Fruit fly (Drosophila melanogaster): ENCODE data around the gene Smyd5.

Smyd5 gene

dm6 chr3R:21218733-21219165 is at the start of gene Smyd5, which contains the start of gene Oga (continued):
- TF ChIP-seq CG4730 (GFP tag; IDR thresholded peaks at IDR 0.05) (no peak), trh (GFP tag; optimal IDR thresholded peaks at IDR 0.05) (no peak), jumu (GFP tag; optimal IDR thresholded peaks at IDR 0.05) (no peak), CG15514 (GFP tag; optimal IDR thresholded peaks at IDR 0.05) (peak; percentile 28), trem (tag; optimal IDR thresholded peaks at IDR 0.05) (peak; percentile 32), CG1832 (GFP tag; optimal IDR thresholded peaks at IDR 0.05) (no peak), GATAe (GFP tag; conservative IDR thresholded peaks at IDR 0.05) (no peak), CG6272 (GFP tag; IDR thresholded peaks at IDR 0.05) (peak; percentile 26; the same call in 1 of the 2 replicates), CG13424 (tag; optimal IDR thresholded peaks at IDR 0.05) (peak; percentile 49), D19A (tag; optimal IDR thresholded peaks at IDR 0.05) (no peak), zfh1 (GFP tag; IDR thresholded peaks at IDR 0.05) (peak; percentile 26; the same call in 1 of the 3 replicates), sqz (GFP tag; optimal IDR thresholded peaks at IDR 0.05) (no peak), unc-4 (GFP tag; IDR thresholded peaks at IDR 0.05; ENCODE audit: partially characterized antibody) (peak; percentile 96), CG33213 (GFP tag; optimal IDR thresholded peaks at IDR 0.05) (peak; percentile 59), onecut (GFP tag; IDR thresholded peaks at IDR 0.05) (peak; percentile 48), CG11085 (GFP tag; IDR thresholded peaks at IDR 0.05) (no peak), al (GFP tag; IDR thresholded peaks at IDR 0.05) (no peak), CG31224 (GFP tag; IDR thresholded peaks at IDR 0.05) (no peak), zf30C (GFP tag; optimal IDR thresholded peaks at IDR 0.05) (no peak), tio (GFP tag; optimal IDR thresholded peaks at IDR 0.05) (no peak), tap (tag; optimal IDR thresholded peaks at IDR 0.05) (no peak), crp (GFP tag; optimal IDR thresholded peaks at IDR 0.05) (no peak), CG6791 (GFP tag; IDR thresholded peaks at IDR 0.05; ENCODE audit: partially characterized antibody) (peak; percentile 94), abd-A (tag; optimal IDR thresholded peaks at IDR 0.05) (no peak), E2f1 (GFP tag; IDR thresholded peaks at IDR 0.05) (no peak), az2 (GFP tag; optimal IDR thresholded peaks at IDR 0.05) (peak; percentile 13), ATbp (GFP tag; optimal IDR thresholded peaks at IDR 0.05) (no peak), emc (GFP tag; optimal IDR thresholded peaks at IDR 0.05) (no peak), CG14441 (GFP tag; IDR thresholded peaks at IDR 0.05) (no peak), lbe (GFP tag; optimal IDR thresholded peaks at IDR 0.05) (peak; percentile 6), CG12219 (GFP tag; optimal IDR thresholded peaks at IDR 0.05) (no peak), Awh (GFP tag; IDR thresholded peaks at IDR 0.05) (no peak), Nf-YC (tag; optimal IDR thresholded peaks at IDR 0.05) (peak; percentile 32), Dip2 (GFP tag; IDR thresholded peaks at IDR 0.05) (no peak), BtbVII (GFP tag; optimal IDR thresholded peaks at IDR 0.05) (no peak), Mrtf (GFP tag; IDR thresholded peaks at IDR 0.05) (no peak), CG6683 (GFP tag; optimal IDR thresholded peaks at IDR 0.05) (no peak), nerfin-2 (GFP tag; IDR thresholded peaks at IDR 0.05; ENCODE audit: partially characterized antibody) (peak; percentile 93), CG4854 (GFP tag; optimal IDR thresholded peaks at IDR 0.05) (peak; percentile 23), Antp (GFP tag; optimal IDR thresholded peaks at IDR 0.05) (peak; percentile 23), ro (GFP tag; IDR thresholded peaks at IDR 0.05) (no peak), HHEX (GFP tag; optimal IDR thresholded peaks at IDR 0.05) (no peak), CG17912 (GFP tag; optimal IDR thresholded peaks at IDR 0.05) (peak; percentile 37), NC2β (GFP tag; optimal IDR thresholded peaks at IDR 0.05) (peak; percentile 33), sob (GFP tag; IDR thresholded peaks at IDR 0.05) (peak; percentile 50; the same call in 1 of the 2 replicates), CG8924 (tag; optimal IDR thresholded peaks at IDR 0.05) (peak; percentile 30), Lhr (GFP tag; optimal IDR thresholded peaks at IDR 0.05) (peak; percentile 45), CG6175 (GFP tag; IDR thresholded peaks at IDR 0.05) (no peak), scrt (GFP tag; optimal IDR thresholded peaks at IDR 0.05) (no peak), z (GFP tag; IDR thresholded peaks at IDR 0.05) (no peak), dan (GFP tag; IDR thresholded peaks at IDR 0.05) (no peak)
